Worm (Caenorhabditis elegans) whole organism, dauer: ENCODE data around the gene ZK792.5.

ENCODE experiments used
- unc-62 ChIP-seq: sonication (generic microtip); optimal IDR thresholded peaks from 2 replicates; lab custom pipeline; 2017; ENCODE audit warnings: missing biosample characterization, missing genetic modification reagents, missing genetic modification characterization

ZK792.5 gene

ce11 chrIV:11688018-11688417 lies at the start of gene ZK792.5:
Gene ZK792.5 (minus strand): TSS chrIV:11688118.
- no peak for TF ChIP-seq unc-62 (GFP tag; lab: Kevin White, UChicago)

DNA sequence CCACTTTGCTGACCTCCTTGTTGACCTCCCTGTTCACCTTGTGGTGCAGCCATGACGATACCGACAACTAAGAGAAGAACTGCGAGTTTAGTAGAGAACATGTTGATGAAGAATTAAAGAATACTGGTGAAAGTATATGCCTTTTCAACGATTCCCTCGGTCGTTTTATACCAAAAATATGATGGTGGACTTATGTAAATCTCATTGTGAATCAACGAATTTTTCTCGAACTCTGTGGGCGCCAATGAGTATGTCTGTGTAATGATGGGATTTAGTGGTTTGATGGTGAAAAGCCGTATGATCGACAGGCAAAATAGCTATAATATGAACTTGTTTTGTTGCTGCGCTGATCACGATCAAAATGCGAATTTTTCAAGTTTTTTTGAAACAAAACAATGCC lies 49.4 kb upstream of the ZK792.5 start, which contains the start of gene K01A6.8:
K01A6.8 (minus strand) TSS at position 101 of the 400 bp plus-strand sequence.
- no peak for TF ChIP-seq unc-62 (GFP tag; lab: Kevin White, UChicago)

DNA sequence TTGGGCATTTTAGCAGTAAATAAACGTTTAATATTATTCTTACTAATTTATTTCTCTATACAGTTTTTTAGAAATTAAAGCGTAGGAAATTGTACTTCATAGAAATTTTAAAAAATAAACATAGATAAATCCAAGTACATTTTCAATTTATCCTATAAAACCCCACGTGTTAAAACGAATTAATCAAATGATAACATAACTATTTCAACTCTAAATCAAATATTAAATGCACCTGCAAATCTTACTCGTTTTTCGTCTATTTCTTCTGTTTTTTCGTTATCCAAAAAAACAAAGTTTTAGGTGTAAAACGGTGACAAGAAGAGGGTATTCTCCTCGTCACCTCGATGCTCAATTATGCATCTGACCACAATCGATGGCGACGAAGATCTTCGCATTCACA lies 47.1 kb upstream of the ZK792.5 start, which contains the start of gene K01A6.6:
K01A6.6 (plus strand) TSS at position 301 of the 400 bp plus-strand sequence.
- no peak for TF ChIP-seq unc-62 (GFP tag; lab: Kevin White, UChicago)

- no peak for TF ChIP-seq unc-62 (GFP tag; lab: Kevin White, UChicago)
These were observed 35.3 kb upstream of the ZK792.5 start for ce11 chrIV:11723255-11723654.

- no peak for TF ChIP-seq unc-62 (GFP tag; lab: Kevin White, UChicago)
These were observed 34.0 kb upstream of the ZK792.5 start for ce11 chrIV:11721878-11722277.

DNA sequence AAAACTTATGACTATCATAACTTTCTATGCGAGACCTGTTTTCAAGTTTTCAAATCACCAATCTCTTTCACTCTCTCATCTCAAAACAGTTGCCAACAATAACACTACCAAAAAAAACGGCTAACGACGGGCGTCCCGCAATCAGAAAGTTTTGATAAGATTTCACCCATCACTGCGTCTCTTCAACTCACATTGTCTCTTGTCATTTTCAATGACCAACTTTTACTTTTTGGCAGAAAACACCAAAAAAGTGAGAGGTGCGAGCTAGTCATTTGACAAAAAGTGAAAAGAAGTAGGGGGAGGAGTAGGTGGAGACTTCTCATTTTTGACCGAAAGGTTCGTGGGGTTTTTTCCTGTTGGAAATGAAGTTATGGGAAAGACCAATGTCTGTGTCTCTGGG lies 30.7 kb upstream of the ZK792.5 start:
- TF ChIP-seq unc-62 (GFP tag; lab: Kevin White, UChicago): no peak

DNA sequence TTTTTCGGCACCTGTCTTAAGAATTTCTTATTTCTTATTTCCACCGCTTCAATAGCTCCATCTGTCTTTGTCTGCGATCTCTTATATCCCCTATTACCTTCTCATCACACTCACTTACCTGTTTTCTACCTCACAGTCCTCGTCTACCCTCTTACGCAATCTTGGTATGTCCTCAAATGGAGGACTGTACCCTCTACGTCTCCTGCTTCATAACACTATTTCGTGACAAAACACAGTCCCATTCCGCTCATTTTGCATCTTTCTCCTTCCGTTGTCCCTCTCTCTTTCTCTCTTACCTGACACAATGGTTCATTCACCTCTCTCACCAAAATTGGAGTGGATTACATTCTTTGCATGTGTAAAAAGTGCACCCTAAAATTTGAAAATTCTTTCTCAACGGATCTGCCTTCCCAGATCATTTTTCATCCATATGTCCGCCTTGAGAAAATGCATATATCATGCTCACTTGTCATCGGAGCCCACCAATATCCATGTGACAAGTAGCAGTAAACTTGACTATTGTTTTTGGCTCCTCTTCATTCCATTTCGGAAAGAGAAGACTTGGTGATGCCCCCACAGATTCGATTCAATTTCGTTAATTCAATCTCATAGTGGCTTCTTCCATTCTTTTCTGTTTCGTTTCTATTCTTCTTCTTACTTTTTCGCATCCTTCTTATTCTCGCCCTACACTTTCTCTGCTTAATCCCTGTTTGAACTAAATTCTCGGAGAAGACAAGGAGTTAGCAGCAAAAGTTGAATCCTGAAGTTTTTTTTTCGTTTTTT lies 29.4 kb upstream of the ZK792.5 start:
- no peak for TF ChIP-seq unc-62 (GFP tag; lab: Kevin White, UChicago)

DNA sequence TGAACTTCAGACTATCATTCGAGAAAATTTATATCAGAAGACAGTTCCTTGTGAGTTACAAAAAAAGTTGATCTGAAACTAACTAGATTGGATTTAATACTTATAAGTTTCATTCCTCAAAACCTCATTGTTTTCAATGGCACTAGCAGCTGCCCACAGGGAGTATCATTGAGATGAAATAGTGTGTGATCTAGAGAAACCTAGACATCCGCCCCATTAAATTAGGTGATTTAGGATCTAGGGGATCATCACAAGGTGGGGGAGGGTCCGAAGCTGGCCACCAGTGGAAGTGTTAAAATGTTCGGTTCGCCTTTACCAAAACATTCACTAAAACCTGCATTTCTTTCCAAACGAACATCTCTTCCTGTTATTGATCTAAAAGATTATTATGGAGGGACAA lies 28.5 kb upstream of the ZK792.5 start:
- TF ChIP-seq unc-62 (GFP tag; lab: Kevin White, UChicago): no peak

- TF ChIP-seq unc-62 (GFP tag; lab: Kevin White, UChicago): no peak
These were observed 26.8 kb upstream of the ZK792.5 start, which contains the start of gene magi-1 for ce11 chrIV:11714739-11715138. Gene magi-1 (plus strand): TSS chrIV:11715039.

ce11 chrIV:11713289-11713688 lies 25.4 kb upstream of the ZK792.5 start:
- TF ChIP-seq unc-62 (GFP tag; lab: Kevin White, UChicago): no peak

ce11 chrIV:11710331-11710730 lies 22.4 kb upstream of the ZK792.5 start:
- TF ChIP-seq unc-62 (GFP tag; lab: Kevin White, UChicago): no peak

DNA sequence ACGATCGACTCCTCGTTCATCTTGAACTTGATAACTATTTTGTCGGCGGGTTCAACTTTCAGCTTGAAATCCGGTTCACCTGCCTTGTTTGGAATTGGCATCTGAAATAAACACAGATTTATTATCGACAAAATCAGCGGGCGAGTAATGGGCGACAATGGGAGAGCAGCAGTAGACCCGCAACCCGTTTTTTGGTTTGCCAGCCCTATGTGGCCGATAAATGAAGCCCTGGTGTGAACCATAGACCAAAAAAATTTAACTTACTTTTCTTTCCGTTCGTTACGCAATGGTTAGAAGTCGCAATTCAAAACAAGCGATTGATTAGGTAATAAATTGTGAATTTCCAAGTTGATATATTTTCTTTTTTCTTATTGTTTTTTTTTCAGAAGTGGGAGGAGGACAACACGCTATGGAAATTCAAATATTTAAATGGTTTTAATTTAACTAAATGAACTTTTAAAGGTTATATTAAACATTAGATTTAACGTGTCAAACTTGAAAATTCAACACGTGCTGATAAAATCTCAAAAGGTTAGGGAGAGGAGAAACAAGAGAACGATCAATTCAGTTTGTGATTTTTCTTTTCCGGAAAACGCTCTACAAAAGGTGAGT lies 15.9 kb upstream of the ZK792.5 start, which contains the start of the genes T22B3.3 and alg-3:
T22B3.3 (minus strand) TSS at position 101 of the 612 bp plus-strand sequence.
alg-3 (plus strand) TSS at position 562 of the 612 bp plus-strand sequence.
- TF ChIP-seq unc-62 (GFP tag; lab: Kevin White, UChicago): no peak

DNA sequence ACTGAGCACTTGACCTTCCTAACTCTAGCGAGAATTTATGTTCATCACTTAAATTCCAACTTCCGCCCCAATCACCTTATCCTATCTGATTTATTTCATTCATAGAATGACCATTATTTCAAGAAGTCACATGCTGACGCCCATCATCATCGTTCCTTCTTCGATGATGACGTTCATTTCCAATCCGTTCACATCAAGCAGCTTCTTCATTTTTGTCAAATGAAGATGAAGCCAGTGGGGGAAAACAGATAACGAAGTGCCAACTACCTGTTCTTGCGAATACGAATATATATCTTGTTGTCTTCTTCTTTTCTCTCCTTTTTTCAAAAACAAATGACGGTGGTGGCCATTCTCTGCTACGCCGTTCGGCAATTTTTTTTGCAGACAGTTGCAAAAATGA lies 14.0 kb upstream of the ZK792.5 start:
- no peak for TF ChIP-seq unc-62 (GFP tag; lab: Kevin White, UChicago)

DNA sequence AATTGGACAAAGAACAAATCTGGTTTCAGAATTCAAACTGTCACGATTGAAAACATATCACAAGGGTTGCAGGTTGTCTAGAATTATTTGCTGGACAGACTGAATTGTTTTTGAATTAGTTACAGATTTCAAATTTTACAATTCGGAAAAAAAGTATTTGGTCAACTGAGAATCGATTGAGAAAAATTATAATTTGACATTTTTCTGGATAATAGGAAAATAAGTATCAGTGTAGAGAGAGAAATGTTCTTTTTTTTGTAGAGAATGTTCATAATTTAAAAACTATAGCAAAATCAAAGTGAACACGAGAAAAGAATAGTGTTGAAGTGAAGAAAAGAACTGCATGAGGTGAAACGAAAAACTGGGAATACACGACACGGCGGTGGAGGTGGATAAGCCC lies 12.8 kb upstream of the ZK792.5 start, which contains the start of gene dpy-20:
dpy-20 (minus strand) TSS at position 101 of the 400 bp plus-strand sequence.
- TF ChIP-seq unc-62 (GFP tag; lab: Kevin White, UChicago): no peak

- TF ChIP-seq unc-62 (GFP tag; lab: Kevin White, UChicago): no peak
These were observed 12.2 kb upstream of the ZK792.5 start for ce11 chrIV:11700100-11700499.

DNA sequence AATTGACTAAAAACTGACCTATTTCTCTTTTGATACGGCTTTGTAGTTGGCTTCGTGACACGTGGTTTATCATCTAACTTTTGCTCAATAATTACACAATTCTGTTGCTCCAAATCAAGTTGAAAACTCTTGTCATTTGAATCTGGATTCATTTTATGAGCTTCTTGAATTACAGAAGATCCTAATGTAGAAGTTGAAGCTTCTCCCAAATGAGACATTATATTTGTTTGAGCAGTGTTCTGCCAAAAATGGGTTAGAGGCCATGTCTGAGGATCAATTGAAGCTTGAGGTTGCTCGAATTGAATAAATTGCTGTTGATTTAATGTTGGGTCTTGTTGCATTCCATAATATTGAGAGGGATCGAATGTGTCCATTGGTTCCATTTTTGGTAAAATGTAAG lies 9.6 kb upstream of the ZK792.5 start:
- TF ChIP-seq unc-62 (GFP tag; lab: Kevin White, UChicago): no peak
